Worm (Caenorhabditis elegans): Measurements from ENCODE around the gene his-24.

his-24 gene

ce11 chrX:14481637-14482036 is 8.3 kb upstream of the his-24 start:
- TF ChIP-seq klf-2 (GFP tag; conservative IDR thresholded peaks at IDR 0.05): no peak
- no peak for TF ChIP-seq T22C8.4 (GFP tag; IDR thresholded peaks at IDR 0.05)
- no peak for TF ChIP-seq ref-1 (GFP tag; conservative IDR thresholded peaks at IDR 0.05)
- no peak for TF ChIP-seq cog-1 (tag; optimal IDR thresholded peaks at IDR 0.05)
- no peak for TF ChIP-seq ztf-29 (GFP tag; IDR thresholded peaks at IDR 0.05)
- TF ChIP-seq tab-1 (GFP tag; IDR thresholded peaks at IDR 0.05): no peak
- TF ChIP-seq flt-1 (GFP tag; IDR thresholded peaks at IDR 0.05): no peak
- TF ChIP-seq ztf-23 (GFP tag; IDR thresholded peaks at IDR 0.05): no peak
- no peak for TF ChIP-seq med-1 (GFP tag; optimal IDR thresholded peaks at IDR 0.05; ENCODE audit: insufficient read depth)

ce11 chrX:14484827-14485226 is 5.1 kb upstream of the his-24 start, which contains the start of gene M163.8:
M163.8 (plus strand) TSS chrX:14485127.
- TF ChIP-seq flt-1 (GFP tag; IDR thresholded peaks at IDR 0.05) (no peak), T22C8.4 (GFP tag; IDR thresholded peaks at IDR 0.05) (no peak), ztf-23 (GFP tag; IDR thresholded peaks at IDR 0.05) (no peak), ztf-29 (GFP tag; IDR thresholded peaks at IDR 0.05) (no peak), tab-1 (GFP tag; IDR thresholded peaks at IDR 0.05) (no peak), med-1 (GFP tag; optimal IDR thresholded peaks at IDR 0.05; ENCODE audit: insufficient read depth) (no peak), ref-1 (GFP tag; conservative IDR thresholded peaks at IDR 0.05) (no peak), klf-2 (GFP tag; conservative IDR thresholded peaks at IDR 0.05) (no peak), cog-1 (tag; optimal IDR thresholded peaks at IDR 0.05) (no peak)

- TF ChIP-seq tab-1 (GFP tag; IDR thresholded peaks at IDR 0.05) (no peak), flt-1 (GFP tag; IDR thresholded peaks at IDR 0.05) (peak; percentile 70; the same call in 1 of the 2 replicates), ztf-29 (GFP tag; IDR thresholded peaks at IDR 0.05) (no peak), cog-1 (tag; optimal IDR thresholded peaks at IDR 0.05) (peak; percentile 17), ztf-23 (GFP tag; IDR thresholded peaks at IDR 0.05) (no peak)
Measured at ce11 chrX:14486503-14486902, 3.4 kb upstream of the his-24 start.

DNA sequence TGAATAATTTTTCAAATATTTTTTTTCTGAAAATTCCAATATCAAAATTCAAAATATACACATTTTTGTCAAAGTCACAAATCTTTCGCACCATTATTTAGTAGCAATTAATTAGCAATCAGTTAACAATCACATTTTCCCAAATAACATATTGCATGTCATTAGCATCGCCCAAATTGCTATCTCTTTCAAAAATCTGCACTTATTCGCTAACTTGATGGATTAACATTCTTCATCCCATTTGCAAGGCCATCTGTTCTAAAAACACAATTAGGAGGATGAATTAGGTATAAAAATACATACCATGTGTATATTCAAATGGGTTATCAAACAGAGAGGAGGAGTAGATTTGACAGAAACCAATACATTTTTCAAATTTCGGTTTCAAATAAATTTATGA is 2.6 kb upstream of the his-24 start:
- TF ChIP-seq ztf-23 (GFP tag; IDR thresholded peaks at IDR 0.05) (no peak), tab-1 (GFP tag; IDR thresholded peaks at IDR 0.05) (no peak), cog-1 (tag; optimal IDR thresholded peaks at IDR 0.05) (no peak), klf-2 (GFP tag; conservative IDR thresholded peaks at IDR 0.05) (no peak), med-1 (GFP tag; optimal IDR thresholded peaks at IDR 0.05; ENCODE audit: insufficient read depth) (no peak), flt-1 (GFP tag; IDR thresholded peaks at IDR 0.05) (no peak), T22C8.4 (GFP tag; IDR thresholded peaks at IDR 0.05) (no peak), ztf-29 (GFP tag; IDR thresholded peaks at IDR 0.05) (no peak), ref-1 (GFP tag; conservative IDR thresholded peaks at IDR 0.05) (no peak)

DNA sequence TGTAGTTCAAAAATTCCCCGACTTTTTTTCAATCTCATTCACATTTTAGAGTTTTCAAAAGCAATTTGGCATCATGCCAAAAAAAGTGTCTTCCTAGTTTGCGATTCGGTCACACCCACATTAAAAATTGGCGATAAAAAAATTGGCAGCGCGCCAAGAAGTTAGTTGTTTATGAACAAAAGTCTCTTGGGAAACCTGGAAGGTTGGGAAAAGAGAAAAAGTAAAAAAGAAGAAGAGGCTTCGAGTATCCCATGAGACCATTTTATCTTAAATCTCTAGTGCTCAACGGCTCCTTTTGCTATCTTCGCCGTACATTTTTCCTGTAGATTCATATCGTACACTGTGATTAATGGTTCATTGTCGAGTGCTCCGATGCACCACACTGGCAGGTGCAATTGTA is 2.1 kb upstream of the his-24 start:
- TF ChIP-seq cog-1 (tag; optimal IDR thresholded peaks at IDR 0.05) (no peak), ztf-23 (GFP tag; IDR thresholded peaks at IDR 0.05) (no peak), med-1 (GFP tag; optimal IDR thresholded peaks at IDR 0.05; ENCODE audit: insufficient read depth) (no peak), klf-2 (GFP tag; conservative IDR thresholded peaks at IDR 0.05) (no peak), T22C8.4 (GFP tag; IDR thresholded peaks at IDR 0.05) (no peak), ztf-29 (GFP tag; IDR thresholded peaks at IDR 0.05) (no peak), ref-1 (GFP tag; conservative IDR thresholded peaks at IDR 0.05) (no peak)

DNA sequence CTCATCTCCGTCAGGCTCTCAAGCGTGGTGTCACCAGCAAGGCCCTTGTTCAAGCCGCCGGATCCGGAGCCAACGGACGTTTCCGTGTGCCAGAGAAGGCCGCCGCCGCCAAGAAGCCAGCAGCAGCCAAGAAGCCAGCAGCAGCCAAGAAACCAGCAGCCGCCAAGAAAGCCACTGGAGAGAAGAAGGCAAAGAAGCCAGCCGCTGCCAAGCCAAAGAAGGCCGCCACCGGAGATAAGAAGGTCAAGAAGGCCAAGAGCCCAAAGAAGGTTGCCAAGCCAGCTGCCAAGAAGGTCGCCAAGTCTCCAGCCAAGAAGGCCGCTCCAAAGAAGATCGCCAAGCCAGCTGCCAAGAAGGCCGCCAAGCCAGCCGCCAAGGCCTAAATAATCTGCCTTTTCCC is 592 bp downstream of the his-24 start:
- TF ChIP-seq cog-1 (tag; optimal IDR thresholded peaks at IDR 0.05) (no peak), med-1 (GFP tag; optimal IDR thresholded peaks at IDR 0.05; ENCODE audit: insufficient read depth) (no peak), ztf-23 (GFP tag; IDR thresholded peaks at IDR 0.05) (0 out of 2 replicates have a peak, but pooled peaks have one; percentile 8), tab-1 (GFP tag; IDR thresholded peaks at IDR 0.05) (no peak), ztf-29 (GFP tag; IDR thresholded peaks at IDR 0.05) (no peak)

DNA sequence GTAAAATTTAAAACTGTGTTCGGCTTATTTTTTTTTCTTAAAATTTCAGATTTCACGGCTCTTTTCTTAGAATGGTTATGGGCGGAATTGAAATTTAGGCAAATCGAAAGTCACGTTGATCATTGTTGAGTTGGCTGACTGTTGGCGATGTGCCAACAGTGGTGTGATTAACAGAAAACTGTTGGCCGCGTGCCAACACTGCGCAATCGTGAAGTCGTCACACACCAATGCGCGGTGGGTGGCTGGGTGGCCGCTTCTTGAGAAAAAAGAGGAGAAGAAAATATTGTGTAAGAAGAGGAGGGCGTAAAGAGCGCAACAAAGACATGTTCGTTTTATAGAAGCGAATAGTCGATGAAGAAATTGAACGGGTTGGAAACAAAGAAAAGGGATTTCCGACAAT is 1.2 kb downstream of the his-24 start:
- TF ChIP-seq flt-1 (GFP tag; IDR thresholded peaks at IDR 0.05) (peak; percentile 36; the same call in 1 of the 2 replicates), ztf-23 (GFP tag; IDR thresholded peaks at IDR 0.05) (0 out of 2 replicates have a peak, but pooled peaks have one; percentile 54), klf-2 (GFP tag; conservative IDR thresholded peaks at IDR 0.05) (no peak)

- TF ChIP-seq tab-1 (GFP tag; IDR thresholded peaks at IDR 0.05): no peak
- no peak for TF ChIP-seq med-1 (GFP tag; optimal IDR thresholded peaks at IDR 0.05; ENCODE audit: insufficient read depth)
- TF ChIP-seq ref-1 (GFP tag; conservative IDR thresholded peaks at IDR 0.05): no peak
- TF ChIP-seq flt-1 (GFP tag; IDR thresholded peaks at IDR 0.05): no peak
- TF ChIP-seq ztf-29 (GFP tag; IDR thresholded peaks at IDR 0.05): no peak
- no peak for TF ChIP-seq ztf-23 (GFP tag; IDR thresholded peaks at IDR 0.05)
- no peak for TF ChIP-seq cog-1 (tag; optimal IDR thresholded peaks at IDR 0.05)
- no peak for TF ChIP-seq T22C8.4 (GFP tag; IDR thresholded peaks at IDR 0.05)
- no peak for TF ChIP-seq klf-2 (GFP tag; conservative IDR thresholded peaks at IDR 0.05)
Measured at ce11 chrX:14492441-14492840, 2.5 kb downstream of the his-24 start.

- TF ChIP-seq ztf-23 (GFP tag; IDR thresholded peaks at IDR 0.05) (no peak), tab-1 (GFP tag; IDR thresholded peaks at IDR 0.05) (no peak), med-1 (GFP tag; optimal IDR thresholded peaks at IDR 0.05; ENCODE audit: insufficient read depth) (no peak), T22C8.4 (GFP tag; IDR thresholded peaks at IDR 0.05) (no peak), flt-1 (GFP tag; IDR thresholded peaks at IDR 0.05) (no peak)
Measured at ce11 chrX:14495075-14495474, 5.2 kb downstream of the his-24 start.

ce11 chrX:14495785-14496184 is 5.9 kb downstream of the his-24 start, which contains the start of gene ztf-14:
ztf-14 (plus strand) TSS chrX:14496085.
- no peak for TF ChIP-seq klf-2 (GFP tag; conservative IDR thresholded peaks at IDR 0.05)
- TF ChIP-seq ztf-23 (GFP tag; IDR thresholded peaks at IDR 0.05): no peak
- no peak for TF ChIP-seq cog-1 (tag; optimal IDR thresholded peaks at IDR 0.05)
- no peak for TF ChIP-seq flt-1 (GFP tag; IDR thresholded peaks at IDR 0.05)
- no peak for TF ChIP-seq T22C8.4 (GFP tag; IDR thresholded peaks at IDR 0.05)

- TF ChIP-seq ztf-29 (GFP tag; IDR thresholded peaks at IDR 0.05) (no peak), tab-1 (GFP tag; IDR thresholded peaks at IDR 0.05) (no peak), ref-1 (GFP tag; conservative IDR thresholded peaks at IDR 0.05) (no peak), klf-2 (GFP tag; conservative IDR thresholded peaks at IDR 0.05) (no peak), med-1 (GFP tag; optimal IDR thresholded peaks at IDR 0.05; ENCODE audit: insufficient read depth) (no peak), T22C8.4 (GFP tag; IDR thresholded peaks at IDR 0.05) (no peak), cog-1 (tag; optimal IDR thresholded peaks at IDR 0.05) (no peak)
Measured at ce11 chrX:14496545-14496944, 6.7 kb downstream of the his-24 start.

All from whole organism, midembryonic.